Worm (Caenorhabditis elegans) whole organism, L3 larva: ENCODE measurements around the gene srz-99.

ENCODE experiments used
- R02D3.7 ChIP-seq: fragments of 150-350 bp; optimal IDR thresholded peaks from 2 replicates; lab custom pipeline; 2014; ENCODE audit warnings: missing biosample characterization, missing genetic modification characterization
- elt-3 ChIP-seq, 3 experiments: fragments of 150-350 bp in 1 of 3; sonication (generic microtip) in 2 of 3; optimal IDR thresholded peaks; 2 replicates in 2 of 3; 4 replicates in 1 of 3; lab custom pipeline; 2014 to 2017; ENCODE audit warnings: missing biosample characterization in 3 of 3, missing genetic modification characterization in 3 of 3
- jun-1 ChIP-seq: fragments of 150-350 bp; optimal IDR thresholded peaks from 2 replicates; lab custom pipeline; 2014; ENCODE audit warnings: missing biosample characterization, missing genetic modification reagents, missing genetic modification characterization
- nfya-1 ChIP-seq: sonication (generic microtip); optimal IDR thresholded peaks from 2 replicates; lab custom pipeline; 2017; ENCODE audit warnings: missing genetic modification characterization, mild to moderate bottlenecking, missing compliant biosample characterization, antibody characterized with exemption, moderate library complexity; ENCODE audit not compliant: insufficient read depth
- nhr-11 ChIP-seq: fragments of 150-350 bp; optimal IDR thresholded peaks from 2 replicates; lab custom pipeline; 2014; ENCODE audit warnings: missing biosample characterization, missing genetic modification characterization
- nhr-25 ChIP-seq: sonication (generic microtip); optimal IDR thresholded peaks from 2 replicates; lab custom pipeline; 2017; ENCODE audit warnings: missing biosample characterization, missing genetic modification characterization
- nhr-28 ChIP-seq: fragments of 150-350 bp; optimal IDR thresholded peaks from 2 replicates; lab custom pipeline; 2014; ENCODE audit warnings: missing biosample characterization, missing genetic modification characterization
- unc-39 ChIP-seq: sonication (generic microtip); optimal IDR thresholded peaks from 4 replicates; lab custom pipeline; 2017; ENCODE audit warnings: missing biosample characterization, missing genetic modification characterization
- unc-62 ChIP-seq: fragments of 150-350 bp; sonication (generic microtip); optimal IDR thresholded peaks from 4 replicates; lab custom pipeline; 2014; ENCODE audit warnings: missing biosample characterization, missing genetic modification reagents, missing genetic modification characterization
- zag-1 ChIP-seq: fragments of 150-350 bp; optimal IDR thresholded peaks from 2 replicates; lab custom pipeline; 2014; ENCODE audit warnings: missing biosample characterization, missing genetic modification characterization
- ztf-11 ChIP-seq: fragments of 150-350 bp; optimal IDR thresholded peaks from 2 replicates; lab custom pipeline; 2014; ENCODE audit warnings: missing biosample characterization, missing genetic modification characterization

ce11 chrV:16697178-16697577 is 32.9 kb upstream of the srz-99 start, which contains the start of gene srw-41:
- TF ChIP-seq unc-62 (GFP tag; lab: Kevin White, UChicago) (no peak), jun-1 (tag; lab: Kevin White, UChicago) (no peak), nhr-11 (no peak), nhr-25 (tag; lab: Kevin White, UChicago) (no peak), zag-1 (no peak), ztf-11 (no peak), nfya-1 (tag; lab: Kevin White, UChicago) (no peak), R02D3.7 (tag; lab: Kevin White, UChicago) (no peak), unc-39 (tag; lab: Kevin White, UChicago) (no peak), nhr-28 (tag; lab: Kevin White, UChicago) (no peak), elt-3 (tag; optimal IDR thresholded peaks at IDR 0.05; lab: Kevin White, UChicago) (no peak)
